Fruit fly (Drosophila melanogaster) whole organism, adult: ENCODE measurements around the gene CG8668.

ENCODE experiments used
- CG11617 ChIP-seq: fragments of 200-800 bp; sonication (Bioruptor generic); optimal IDR thresholded peaks from 2 replicates; lab custom pipeline; 2017; ENCODE audit warnings: mild to moderate bottlenecking, missing biosample characterization, missing genetic modification reagents, missing genetic modification characterization
- CG14711 ChIP-seq: fragments of 200-800 bp; sonication (Bioruptor generic); optimal IDR thresholded peaks from 2 replicates; lab custom pipeline; 2018; ENCODE audit warnings: missing biosample characterization, mild to moderate bottlenecking, missing genetic modification characterization, moderate library complexity
- CG1620 ChIP-seq: fragments of 200-800 bp; sonication (Bioruptor generic); optimal IDR thresholded peaks from 2 replicates; lab custom pipeline; 2016; ENCODE audit warnings: missing biosample characterization, missing genetic modification characterization
- CG33017 ChIP-seq: fragments of 200-800 bp; sonication (Bioruptor generic); optimal IDR thresholded peaks from 2 replicates; lab custom pipeline; 2018; ENCODE audit warnings: missing biosample characterization, mild to moderate bottlenecking, missing genetic modification characterization, moderate library complexity
- CG5204 ChIP-seq: fragments of 200-800 bp; sonication (Bioruptor generic); optimal IDR thresholded peaks from 2 replicates; lab custom pipeline; 2016; ENCODE audit warnings: missing biosample characterization, missing genetic modification characterization
- CG7045 ChIP-seq: fragments of 200-800 bp; sonication (Bioruptor generic); optimal IDR thresholded peaks from 2 replicates; lab custom pipeline; 2017; ENCODE audit warnings: missing biosample characterization, mild to moderate bottlenecking, missing genetic modification characterization
- CG7101 ChIP-seq: fragments of 200-800 bp; sonication (Bioruptor generic); optimal IDR thresholded peaks from 2 replicates; lab custom pipeline; 2018; ENCODE audit warnings: missing biosample characterization, mild to moderate bottlenecking, missing genetic modification characterization, moderate library complexity
- Hr96 ChIP-seq: fragments of 200-800 bp; sonication (Bioruptor generic); optimal IDR thresholded peaks from 2 replicates; lab custom pipeline; 2016; ENCODE audit warnings: missing biosample characterization, missing genetic modification characterization
- Mnt ChIP-seq: fragments of 200-800 bp; sonication (Bioruptor generic); optimal IDR thresholded peaks from 2 replicates; lab custom pipeline; 2016; ENCODE audit warnings: missing biosample characterization, mild to moderate bottlenecking, missing genetic modification characterization
- bab1 ChIP-seq: fragments of 200-800 bp; sonication (Bioruptor generic); optimal IDR thresholded peaks from 3 replicates; lab custom pipeline; 2019; ENCODE audit warnings: missing biosample characterization, mild to moderate bottlenecking, missing genetic modification characterization, moderate library complexity
- cnc ChIP-seq, 2 experiments: fragments of >200 bp; optimal IDR thresholded peaks; 2 replicates each; lab custom pipeline; 2017
- tj ChIP-seq: fragments of 200-800 bp; sonication (Bioruptor generic); optimal IDR thresholded peaks from 3 replicates; lab custom pipeline; 2017; ENCODE audit warnings: missing biosample characterization, mild to moderate bottlenecking, missing genetic modification characterization, moderate library complexity

dm6 chr2L:8099050-8099449 lies 27.8 kb upstream of the CG8668 start:
- TF ChIP-seq tj (GFP tag; lab: Kevin White, UChicago): no peak
- no peak for TF ChIP-seq CG7045 (GFP tag; lab: Kevin White, UChicago)
- TF ChIP-seq CG11617 (GFP tag; lab: Kevin White, UChicago): no peak
- no peak for TF ChIP-seq Hr96 (GFP tag; lab: Kevin White, UChicago)
- TF ChIP-seq CG7101 (tag; lab: Kevin White, UChicago): no peak
- TF ChIP-seq CG5204 (GFP tag; lab: Kevin White, UChicago): peak; percentile 15
- no peak for TF ChIP-seq CG1620 (GFP tag; lab: Kevin White, UChicago)
- TF ChIP-seq Mnt (GFP tag; lab: Kevin White, UChicago): no peak
- no peak for TF ChIP-seq CG33017 (tag; lab: Kevin White, UChicago)
- TF ChIP-seq CG14711 (tag; lab: Kevin White, UChicago): no peak
- no peak for TF ChIP-seq bab1 (GFP tag; lab: Kevin White, UChicago)
- no peak for TF ChIP-seq cnc (optimal IDR thresholded peaks at IDR 0.05; lab: Kevin White, UChicago)
